Fruit fly (Drosophila melanogaster): ENCODE results near the gene Rpt6R.
A peak's percentile ranks its signal among the peaks of the same experiment; 100 is the strongest.

DNA sequence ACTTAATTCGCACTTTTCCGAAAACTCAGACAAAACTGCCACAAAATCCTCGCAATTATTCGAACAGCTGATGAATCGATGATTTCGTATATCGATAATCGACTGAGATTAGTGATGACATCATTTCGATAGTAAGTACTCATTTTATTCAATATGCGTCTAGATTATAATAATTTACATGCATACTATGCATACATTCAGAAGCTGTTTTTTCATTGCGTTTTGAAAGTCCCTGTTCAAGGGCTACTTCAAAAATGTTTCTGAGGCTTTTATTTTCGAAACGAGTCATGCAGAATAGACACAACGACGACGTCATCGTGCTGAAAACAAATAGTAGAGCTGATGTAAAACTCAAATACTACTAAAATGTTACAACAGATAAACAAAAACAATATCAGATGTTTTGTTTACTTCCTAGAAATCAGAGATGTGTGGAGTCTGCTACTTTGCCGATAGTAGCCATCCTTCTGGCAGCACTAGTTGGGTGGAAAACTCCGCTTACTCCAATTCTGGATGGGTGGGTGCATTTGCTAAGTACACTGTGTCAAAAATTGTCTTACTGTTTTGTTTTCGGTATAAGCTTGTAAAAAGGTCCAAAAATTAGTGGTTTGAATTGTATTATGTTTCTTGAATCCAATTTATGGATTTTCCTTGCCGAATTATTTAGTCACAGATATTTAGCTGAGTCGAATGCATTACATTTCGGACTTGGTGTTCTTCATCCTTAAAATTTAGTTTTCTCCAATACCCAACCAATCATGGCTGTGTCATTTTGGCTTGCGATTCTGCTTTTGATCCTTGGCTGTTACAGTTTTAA is 18.2 kb upstream of the Rpt6R start, which contains the start of the genes CG2246 and CG31021:
- TF ChIP-seq CTCF (optimal IDR thresholded peaks at IDR 0.05): peak; percentile 66 to 72
- TF ChIP-seq CG8478 (optimal IDR thresholded peaks at IDR 0.05): no peak

All from S2 (cell line).